Worm (Caenorhabditis elegans) whole organism, mixed stage, embryonic: ENCODE data around the gene pll-1.

ENCODE experiments used
- elt-3 ChIP-seq: fragments of 150-350 bp; optimal IDR thresholded peaks from 2 replicates; lab custom pipeline; 2014; ENCODE audit warnings: missing biosample characterization, missing genetic modification characterization
- lsy-2 ChIP-seq: fragments of 150-350 bp; optimal IDR thresholded peaks from 2 replicates; lab custom pipeline; 2014; ENCODE audit warnings: missing biosample characterization, missing genetic modification characterization
- mab-5 ChIP-seq: fragments of 150-350 bp; optimal IDR thresholded peaks from 2 replicates; lab custom pipeline; 2014; ENCODE audit warnings: missing biosample characterization, missing genetic modification characterization
- nhr-237 ChIP-seq: fragments of 150-350 bp; optimal IDR thresholded peaks from 2 replicates; lab custom pipeline; 2014; ENCODE audit warnings: missing biosample characterization, missing genetic modification characterization
- nhr-28 ChIP-seq: fragments of 150-350 bp; optimal IDR thresholded peaks from 2 replicates; lab custom pipeline; 2014; ENCODE audit warnings: missing biosample characterization, missing genetic modification characterization
- nhr-76 ChIP-seq: sonication (generic microtip); optimal IDR thresholded peaks from 2 replicates; lab custom pipeline; 2017; ENCODE audit warnings: missing biosample characterization, missing genetic modification characterization
- snpc-4 ChIP-seq: fragments of 150-350 bp; optimal IDR thresholded peaks from 2 replicates; lab custom pipeline; 2014; ENCODE audit warnings: missing biosample characterization, missing genetic modification characterization
- unc-120 ChIP-seq: sonication (generic microtip); optimal IDR thresholded peaks from 2 replicates; lab custom pipeline; 2017; ENCODE audit warnings: missing genetic modification characterization, missing compliant biosample characterization; ENCODE audit not compliant: poor library complexity, severe bottlenecking
- unc-62 ChIP-seq: fragments of 150-350 bp; optimal IDR thresholded peaks from 2 replicates; lab custom pipeline; 2014; ENCODE audit warnings: missing biosample characterization, missing genetic modification reagents, missing genetic modification characterization

ce11 chrIII:343346-344220 lies 22.2 kb upstream of the pll-1 start:
- no peak for TF ChIP-seq unc-62 (GFP tag; lab: Kevin White, UChicago)
- TF ChIP-seq mab-5, result peak; percentile 42
- no peak for TF ChIP-seq elt-3 (tag; lab: Kevin White, UChicago)
- TF ChIP-seq unc-120, result peak; percentile 25
- no peak for TF ChIP-seq nhr-28
- no peak for TF ChIP-seq nhr-237 (tag; lab: Kevin White, UChicago)
- TF ChIP-seq lsy-2, result peak; percentile 0
- no peak for TF ChIP-seq snpc-4
- no peak for TF ChIP-seq nhr-76 (tag; lab: Kevin White, UChicago)
